Fruit fly (Drosophila melanogaster): ENCODE data around the gene lft.
A peak's percentile ranks its signal among the peaks of the same experiment; 100 is the strongest.

The lft gene

dm6 chr2L:10408122-10408576 lies 43.9 kb downstream of the lft start, which contains the start of the genes Ip259 and RpS27A (continued):
- TF ChIP-seq CG17359 (tag; optimal IDR thresholded peaks at IDR 0.05) (peak; percentile 75), CG14050 (GFP tag; IDR thresholded peaks at IDR 0.05) (peak; percentile 71), CG13296 (GFP tag; optimal IDR thresholded peaks at IDR 0.05) (peak; percentile 79), D19B (GFP tag; optimal IDR thresholded peaks at IDR 0.05) (peak; percentile 56), ap (GFP tag; IDR thresholded peaks at IDR 0.05) (no peak; the same call in 1 of the 2 replicates), CG1602 (GFP tag; optimal IDR thresholded peaks at IDR 0.05) (peak; percentile 24), CG8765 (GFP tag; IDR thresholded peaks at IDR 0.05) (0 out of 2 replicates have a peak, but pooled peaks have one; percentile 48), CG5245 (GFP tag; optimal IDR thresholded peaks at IDR 0.05) (peak; percentile 7), Mad (GFP tag; optimal IDR thresholded peaks at IDR 0.05) (peak; percentile 46), seq (GFP tag; IDR thresholded peaks at IDR 0.05) (peak; percentile 74), eyg (GFP tag; optimal IDR thresholded peaks at IDR 0.05) (peak; percentile 41), MESR4 (GFP tag; optimal IDR thresholded peaks at IDR 0.05) (peak; percentile 100), Hmx (GFP tag; optimal IDR thresholded peaks at IDR 0.05) (peak; percentile 6), CG33213 (GFP tag; optimal IDR thresholded peaks at IDR 0.05) (peak; percentile 88), schlank (tag; optimal IDR thresholded peaks at IDR 0.05) (peak; percentile 54), Eip74EF (GFP tag; optimal IDR thresholded peaks at IDR 0.05) (peak in 1 of 2 experiments; percentile 64), Jarid2 (GFP tag; optimal IDR thresholded peaks at IDR 0.05) (no peak), CG14965 (GFP tag; optimal IDR thresholded peaks at IDR 0.05; ENCODE audit: borderline replicate concordance) (no peak), danr (GFP tag; IDR thresholded peaks at IDR 0.05) (peak; percentile 40; the same call in 1 of the 2 replicates), sima (GFP tag; optimal IDR thresholded peaks at IDR 0.05) (peak; percentile 43), CG7372 (GFP tag; IDR thresholded peaks at IDR 0.05) (peak; percentile 63; the same call in 1 of the 2 replicates), trh (GFP tag; optimal IDR thresholded peaks at IDR 0.05) (peak; percentile 60), Blimp-1 (GFP tag; optimal IDR thresholded peaks at IDR 0.05) (no peak), CG10654 (GFP tag; optimal IDR thresholded peaks at IDR 0.05) (peak; percentile 69), Lim3 (GFP tag; IDR thresholded peaks at IDR 0.05) (no peak), salm (tag; optimal IDR thresholded peaks at IDR 0.05) (peak; percentile 21), CG9437 (GFP tag; optimal IDR thresholded peaks at IDR 0.05) (peak; percentile 74), CG3163 (GFP tag; optimal IDR thresholded peaks at IDR 0.05) (peak; percentile 43), Xbp1 (GFP tag; optimal IDR thresholded peaks at IDR 0.05) (peak; percentile 75), slbo (GFP tag; IDR thresholded peaks at IDR 0.05) (peak; percentile 72), GATAe (GFP tag; conservative IDR thresholded peaks at IDR 0.05) (no peak), zen (tag; optimal IDR thresholded peaks at IDR 0.05) (peak; percentile 75), HLH4C (GFP tag; IDR thresholded peaks at IDR 0.05; ENCODE audit: partially characterized antibody) (no peak), Dip3 (GFP tag; optimal IDR thresholded peaks at IDR 0.05) (peak; percentile 68), phol (tag; optimal IDR thresholded peaks at IDR 0.05) (peak; percentile 85), CG1647 (GFP tag; optimal IDR thresholded peaks at IDR 0.05) (peak; percentile 64), TFAM (GFP tag; optimal IDR thresholded peaks at IDR 0.05) (no peak), CG14014 (GFP tag; IDR thresholded peaks at IDR 0.05) (peak; percentile 65; the same call in 1 of the 2 replicates), fd102C (GFP tag; optimal IDR thresholded peaks at IDR 0.05) (peak; percentile 2), Spps (tag; optimal IDR thresholded peaks at IDR 0.05) (peak; percentile 21), hb (GFP tag; IDR thresholded peaks at IDR 0.05; ENCODE audit: partially characterized antibody) (no peak), emc (GFP tag; optimal IDR thresholded peaks at IDR 0.05) (peak; percentile 74), usp (GFP tag; optimal IDR thresholded peaks at IDR 0.05) (no peak), dan (GFP tag; IDR thresholded peaks at IDR 0.05) (no peak), ara (GFP tag; IDR thresholded peaks at IDR 0.05) (no peak), Six4 (GFP tag; optimal IDR thresholded peaks at IDR 0.05) (peak; percentile 7), unc-4 (GFP tag; IDR thresholded peaks at IDR 0.05; ENCODE audit: partially characterized antibody) (no peak), NfI (GFP tag; optimal IDR thresholded peaks at IDR 0.05) (peak; percentile 93), CG11247 (GFP tag; IDR thresholded peaks at IDR 0.05) (peak; percentile 68), CG7556 (GFP tag; optimal IDR thresholded peaks at IDR 0.05) (no peak), Ssrp (tag; optimal IDR thresholded peaks at IDR 0.05) (peak; percentile 52)

Data from whole organism, embryonic.